Fruit fly (Drosophila melanogaster): ENCODE results near the gene CG5895.

Gene CG5895

DNA sequence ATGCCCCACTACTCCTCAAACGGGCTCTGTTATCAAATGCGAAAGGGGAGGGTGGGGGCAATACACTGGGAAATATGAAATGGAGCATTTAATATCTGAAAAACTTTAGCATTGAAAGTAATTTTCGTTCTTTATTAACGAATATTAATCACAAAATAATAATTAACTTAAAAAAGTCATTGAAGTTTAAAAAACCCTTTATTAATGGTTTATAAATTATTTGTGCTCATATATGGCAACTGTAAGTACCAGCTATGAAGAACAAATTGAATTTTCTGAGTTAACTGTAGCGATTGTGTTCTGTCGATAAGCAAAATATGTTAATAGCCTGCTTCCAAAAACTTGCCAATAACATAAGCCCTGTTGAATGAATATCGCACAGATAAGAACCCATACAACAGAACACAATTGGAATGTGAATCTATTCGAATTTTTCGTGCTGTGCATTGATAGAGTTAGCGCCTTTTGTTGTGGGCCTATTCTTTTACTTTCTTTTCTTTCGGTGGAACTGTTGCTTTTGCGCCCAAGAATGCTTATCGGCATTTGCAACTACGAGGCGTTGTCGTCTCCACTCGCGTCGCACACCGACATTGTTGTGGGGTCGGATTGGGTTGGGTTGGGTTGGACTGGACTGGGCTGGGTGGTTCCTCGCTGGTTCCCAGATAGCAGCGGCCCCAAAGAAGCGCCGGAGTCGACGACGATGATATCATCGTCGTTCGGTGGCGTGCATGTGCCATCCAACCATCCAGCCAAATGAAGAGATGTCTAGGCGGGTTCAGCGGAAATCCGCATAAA is 25.7 kb downstream of the CG5895 start (continued):
- TF ChIP-seq crp (GFP tag; optimal IDR thresholded peaks at IDR 0.05) (no peak), bowl (GFP tag; IDR thresholded peaks at IDR 0.05) (no peak), CG9215 (GFP tag; IDR thresholded peaks at IDR 0.05) (no peak), CG17186 (GFP tag; optimal IDR thresholded peaks at IDR 0.05) (no peak), Blimp-1 (GFP tag; optimal IDR thresholded peaks at IDR 0.05) (peak; percentile 64), CG13894 (tag; optimal IDR thresholded peaks at IDR 0.05) (no peak), CG12769 (tag; optimal IDR thresholded peaks at IDR 0.05) (no peak), CG33557 (GFP tag; optimal IDR thresholded peaks at IDR 0.05) (peak; percentile 9), Gsc (GFP tag; IDR thresholded peaks at IDR 0.05) (no peak), CG11456 (GFP tag; IDR thresholded peaks at IDR 0.05) (no peak), fd3F (GFP tag; optimal IDR thresholded peaks at IDR 0.05) (no peak), E2f1 (GFP tag; IDR thresholded peaks at IDR 0.05) (0 out of 2 replicates have a peak, but pooled peaks have one; percentile 18), dysf (GFP tag; IDR thresholded peaks at IDR 0.05) (peak; percentile 46; the same call in 1 of the 3 replicates), bsh (GFP tag; optimal IDR thresholded peaks at IDR 0.05) (peak in 1 of 2 experiments; percentile 51), D19B (GFP tag; optimal IDR thresholded peaks at IDR 0.05) (no peak), sd (tag; optimal IDR thresholded peaks at IDR 0.05) (peak; percentile 76), HLH4C (GFP tag; IDR thresholded peaks at IDR 0.05; ENCODE audit: partially characterized antibody) (no peak), CG8478 (optimal IDR thresholded peaks at IDR 0.05) (no peak), Bgb (GFP tag; IDR thresholded peaks at IDR 0.05; ENCODE audit: partially characterized antibody) (no peak), Stat92E (GFP tag; optimal IDR thresholded peaks at IDR 0.05) (no peak), al (GFP tag; IDR thresholded peaks at IDR 0.05) (no peak), Ravus (GFP tag; IDR thresholded peaks at IDR 0.05) (no peak), Deaf1 (tag; optimal IDR thresholded peaks at IDR 0.05) (no peak), hth (optimal IDR thresholded peaks at IDR 0.05) (no peak), CG8388 (GFP tag; optimal IDR thresholded peaks at IDR 0.05) (peak; percentile 50), CG11723 (GFP tag; optimal IDR thresholded peaks at IDR 0.05) (peak; percentile 40), CG1603 (tag; optimal IDR thresholded peaks at IDR 0.05) (no peak), usp (GFP tag; optimal IDR thresholded peaks at IDR 0.05) (no peak), insv (GFP tag; optimal IDR thresholded peaks at IDR 0.05) (no peak), Drgx (GFP tag; IDR thresholded peaks at IDR 0.05) (0 out of 2 replicates have a peak, but pooled peaks have one; percentile 16), ftz-f1 (GFP tag; optimal IDR thresholded peaks at IDR 0.05) (no peak), pzg (GFP tag; optimal IDR thresholded peaks at IDR 0.05) (no peak), Fer1 (GFP tag; optimal IDR thresholded peaks at IDR 0.05) (peak; percentile 26), Atf6 (GFP tag; IDR thresholded peaks at IDR 0.05) (peak; percentile 28; the same call in 1 of the 2 replicates), CG13775 (GFP tag; optimal IDR thresholded peaks at IDR 0.05) (peak; percentile 54), CG1233 (GFP tag; optimal IDR thresholded peaks at IDR 0.05) (peak; percentile 46), CG17568 (GFP tag; optimal IDR thresholded peaks at IDR 0.05) (no peak), trem (tag; optimal IDR thresholded peaks at IDR 0.05) (peak; percentile 20), Xrp1 (GFP tag; IDR thresholded peaks at IDR 0.05) (no peak; the same call in 1 of the 2 replicates), so (GFP tag; IDR thresholded peaks at IDR 0.05) (no peak), vfl (GFP tag; optimal IDR thresholded peaks at IDR 0.05) (no peak), CG7556 (GFP tag; optimal IDR thresholded peaks at IDR 0.05) (no peak), fu2 (GFP tag; optimal IDR thresholded peaks at IDR 0.05) (no peak), slp2 (GFP tag; optimal IDR thresholded peaks at IDR 0.05) (no peak), CG7372 (GFP tag; IDR thresholded peaks at IDR 0.05) (no peak), Atf3 (GFP tag; optimal IDR thresholded peaks at IDR 0.05) (no peak), lbe (GFP tag; optimal IDR thresholded peaks at IDR 0.05) (no peak), Hand (GFP tag; optimal IDR thresholded peaks at IDR 0.05) (no peak), CG30020 (tag; optimal IDR thresholded peaks at IDR 0.05) (no peak)
